Fruit fly (Drosophila melanogaster) S2 (cell line): ENCODE data around the gene Pdi.

Source experiments
- CG8478 ChIP-seq: fragments of >200 bp; optimal IDR thresholded peaks from 2 replicates; lab custom pipeline; 2018
- CTCF ChIP-seq, 2 experiments: fragments of >200 bp; optimal IDR thresholded peaks; 2 replicates each; lab custom pipeline; 2018

- TF ChIP-seq CTCF (optimal IDR thresholded peaks at IDR 0.05; lab: Kevin White, UChicago) (no peak), CG8478 (lab: Kevin White, UChicago) (no peak)
These were observed 20.3 kb upstream of the Pdi start for dm6 chr3L:15162988-15163387.
